Worm (Caenorhabditis elegans) whole organism, L4 larva: Measurements from ENCODE around the gene F13E6.2.
A peak's percentile ranks its signal among the peaks of the same experiment; 100 is the strongest.

Source experiments
- F10B5.3 ChIP-seq: sonication (generic microtip); optimal IDR thresholded peaks from 2 replicates; lab custom pipeline; 2016; ENCODE audit warnings: mild to moderate bottlenecking, missing genetic modification characterization, missing compliant biosample characterization
- F37D6.2 ChIP-seq: sonication (generic microtip); optimal IDR thresholded peaks from 2 replicates; lab custom pipeline; 2016; ENCODE audit warnings: mild to moderate bottlenecking, missing genetic modification characterization, missing compliant biosample characterization
- F44E2.7 ChIP-seq: fragments of 200-800 bp; sonication (Bioruptor generic); IDR thresholded peaks from 2 replicates; pipeline ENCODE4 v2.1.2; 2022; ENCODE audit warnings: missing genetic modification characterization, missing compliant biosample characterization
- F49E8.2 ChIP-seq: sonication (generic microtip); optimal IDR thresholded peaks from 2 replicates; lab custom pipeline; 2016; ENCODE audit warnings: missing compliant biosample characterization, mild to moderate bottlenecking, missing genetic modification characterization, borderline replicate concordance
- T26A8.4 ChIP-seq: fragments of 200-800 bp; sonication (Bioruptor generic); IDR thresholded peaks from 2 replicates; pipeline ENCODE4 v1.3.6; 2022; ENCODE audit warnings: missing genetic modification characterization, missing compliant biosample characterization
- ZK337.2 ChIP-seq: fragments of 200-800 bp; sonication (Bioruptor generic); IDR thresholded peaks from 2 replicates; pipeline ENCODE4 v1.3.6; 2022; ENCODE audit warnings: missing genetic modification reagents, missing genetic modification characterization, missing compliant biosample characterization
- aha-1 ChIP-seq: fragments of 150-350 bp; peaks from one replicate; lab custom pipeline; 2014; ENCODE audit warnings: missing biosample characterization, missing genetic modification characterization
- aly-2 ChIP-seq: sonication (generic microtip); optimal IDR thresholded peaks from 2 replicates; lab custom pipeline; 2018; ENCODE audit warnings: missing biosample characterization, missing genetic modification characterization
- arid-1 ChIP-seq: fragments of 200-800 bp; sonication (Bioruptor generic); conservative IDR thresholded peaks from 2 replicates; pipeline ENCODE4 v1.3.6; 2022; ENCODE audit warnings: missing genetic modification reagents, missing genetic modification characterization, missing compliant biosample characterization
- ceh-28 ChIP-seq: fragments of 150-350 bp; optimal IDR thresholded peaks from 2 replicates; lab custom pipeline; 2014; ENCODE audit warnings: missing biosample characterization, missing genetic modification reagents, missing genetic modification characterization
- ceh-32 ChIP-seq: sonication (generic microtip); optimal IDR thresholded peaks from 2 replicates; lab custom pipeline; 2016; ENCODE audit warnings: mild to moderate bottlenecking, missing genetic modification characterization, missing compliant biosample characterization; ENCODE audit not compliant: poor library complexity
- ctbp-1 ChIP-seq: fragments of 200-800 bp; sonication (Bioruptor generic); IDR thresholded peaks from 2 replicates; pipeline ENCODE4 v1.3.6; 2022; ENCODE audit warnings: missing genetic modification reagents, missing genetic modification characterization, missing compliant biosample characterization
- daf-12 ChIP-seq: fragments of 150-350 bp; optimal IDR thresholded peaks from 2 replicates; lab custom pipeline; 2014; ENCODE audit warnings: missing biosample characterization, missing genetic modification reagents, missing genetic modification characterization
- daf-8 ChIP-seq: fragments of 200-800 bp; sonication (Bioruptor generic); IDR thresholded peaks from 2 replicates; pipeline ENCODE4 v1.3.6; 2022; ENCODE audit warnings: missing genetic modification characterization, missing compliant biosample characterization
- dmd-6 ChIP-seq: fragments of 200-800 bp; sonication (Bioruptor generic); IDR thresholded peaks from 2 replicates; pipeline ENCODE4 v1.3.6; 2022; ENCODE audit warnings: missing genetic modification reagents, missing genetic modification characterization, missing compliant biosample characterization
- egl-43 ChIP-seq: fragments of 200-800 bp; sonication (Bioruptor generic); IDR thresholded peaks from 2 replicates; pipeline ENCODE4 v1.3.6; 2022; ENCODE audit warnings: missing genetic modification reagents, missing genetic modification characterization, missing compliant biosample characterization
- hif-1 ChIP-seq, 2 experiments: sonication (generic microtip); optimal IDR thresholded peaks; 2 replicates each; lab custom pipeline; 2016 to 2017; ENCODE audit warnings: missing compliant biosample characterization in 2 of 2, missing genetic modification characterization in 2 of 2, missing genetic modification reagents in 2 of 2, missing genotype in 2 of 2, mild to moderate bottlenecking in 1 of 2
- hlh-11 ChIP-seq: fragments of 200-800 bp; sonication (Bioruptor generic); optimal IDR thresholded peaks from 2 replicates; lab custom pipeline; 2018; ENCODE audit warnings: mild to moderate bottlenecking, missing genetic modification characterization, missing compliant biosample characterization
- hlh-30 ChIP-seq: sonication (generic microtip); optimal IDR thresholded peaks from 2 replicates; lab custom pipeline; 2017; ENCODE audit warnings: antibody characterized with exemption, mild to moderate bottlenecking, missing genetic modification characterization, missing compliant biosample characterization; ENCODE audit not compliant: insufficient read depth
- hmg-1.1 ChIP-seq: fragments of 200-800 bp; sonication (Bioruptor generic); IDR thresholded peaks from 2 replicates; pipeline ENCODE4 v1.3.6; 2022; ENCODE audit warnings: missing genetic modification reagents, missing genetic modification characterization, missing compliant biosample characterization
- lim-7 ChIP-seq: fragments of 200-800 bp; sonication (Bioruptor generic); IDR thresholded peaks from 2 replicates; pipeline ENCODE4 v1.3.6; 2022; ENCODE audit warnings: missing genetic modification characterization, missing compliant biosample characterization
- lin-1 ChIP-seq: fragments of 200-800 bp; sonication (Bioruptor generic); IDR thresholded peaks from 2 replicates; pipeline ENCODE4 v1.3.6; 2022; ENCODE audit warnings: missing genetic modification reagents, missing genetic modification characterization, missing compliant biosample characterization
- lin-13 ChIP-seq: fragments of 150-350 bp; optimal IDR thresholded peaks from 2 replicates; lab custom pipeline; 2014; ENCODE audit warnings: missing biosample characterization, missing genetic modification reagents, missing genetic modification characterization
- lin-15B ChIP-seq: fragments of 150-350 bp; sonication (generic microtip); optimal IDR thresholded peaks from 3 replicates; lab custom pipeline; 2014; ENCODE audit warnings: missing biosample characterization, missing genetic modification characterization
- lir-3 ChIP-seq: sonication (generic microtip); optimal IDR thresholded peaks from 2 replicates; lab custom pipeline; 2016; ENCODE audit warnings: mild to moderate bottlenecking, missing genetic modification characterization, missing compliant biosample characterization
- lsy-2 ChIP-seq, 2 experiments: fragments of 150-350 bp in 1 of 2; sonication (generic microtip) in 1 of 2; optimal IDR thresholded peaks; 2 replicates each; lab custom pipeline; 2014 to 2017; ENCODE audit warnings: missing biosample characterization in 2 of 2, missing genetic modification characterization in 2 of 2
- mdt-29 ChIP-seq: fragments of 200-800 bp; sonication (Bioruptor generic); IDR thresholded peaks from 2 replicates; pipeline ENCODE4 v1.3.6; 2022; ENCODE audit warnings: missing genetic modification reagents, missing genetic modification characterization, missing compliant biosample characterization
- mep-1 ChIP-seq: fragments of 150-350 bp; sonication (generic microtip); optimal IDR thresholded peaks from 3 replicates; lab custom pipeline; 2014; ENCODE audit warnings: missing biosample characterization, missing genetic modification characterization
- mes-2 ChIP-seq: sonication (generic microtip); optimal IDR thresholded peaks from 2 replicates; lab custom pipeline; 2016; ENCODE audit warnings: missing genotype, mild to moderate bottlenecking, missing genetic modification characterization, missing compliant biosample characterization; ENCODE audit not compliant: poor library complexity, severe bottlenecking
- mxl-3 ChIP-seq: fragments of 200-800 bp; sonication (Bioruptor generic); optimal IDR thresholded peaks from 2 replicates; lab custom pipeline; 2018; ENCODE audit warnings: mild to moderate bottlenecking, missing genetic modification characterization, missing compliant biosample characterization
- nhr-41 ChIP-seq: fragments of 200-800 bp; sonication (Bioruptor generic); IDR thresholded peaks from 2 replicates; pipeline ENCODE4 v1.3.6; 2022; ENCODE audit warnings: missing genetic modification reagents, missing genetic modification characterization, missing compliant biosample characterization
- nhr-42 ChIP-seq: fragments of 200-800 bp; sonication (Bioruptor generic); IDR thresholded peaks from 2 replicates; pipeline ENCODE4 v1.3.6; 2022; ENCODE audit warnings: missing genetic modification characterization, missing compliant biosample characterization
- nhr-48 ChIP-seq: sonication (generic microtip); optimal IDR thresholded peaks from 2 replicates; lab custom pipeline; 2016; ENCODE audit warnings: mild to moderate bottlenecking, missing genetic modification characterization, missing compliant biosample characterization
- nhr-6 ChIP-seq: fragments of 150-350 bp; optimal IDR thresholded peaks from 2 replicates; lab custom pipeline; 2014; ENCODE audit warnings: missing biosample characterization, missing genetic modification characterization
- php-3 ChIP-seq: fragments of 200-800 bp; sonication (Bioruptor generic); IDR thresholded peaks from 2 replicates; pipeline ENCODE4 v1.3.6; 2022; ENCODE audit warnings: missing genetic modification reagents, missing genetic modification characterization, missing compliant biosample characterization
- rbr-2 ChIP-seq: sonication (generic microtip); optimal IDR thresholded peaks from 2 replicates; lab custom pipeline; 2016; ENCODE audit warnings: missing genotype, missing genetic modification characterization, missing compliant biosample characterization
- skn-1 ChIP-seq: fragments of 150-350 bp; optimal IDR thresholded peaks from 2 replicates; lab custom pipeline; 2014; ENCODE audit warnings: missing biosample characterization, missing genetic modification characterization
- snpc-1.2 ChIP-seq: fragments of 200-800 bp; sonication (Bioruptor generic); IDR thresholded peaks from 2 replicates; pipeline ENCODE4 v1.3.6; 2022; ENCODE audit warnings: missing genetic modification reagents, missing genetic modification characterization, missing compliant biosample characterization
- spr-1 ChIP-seq: sonication (generic microtip); optimal IDR thresholded peaks from 2 replicates; lab custom pipeline; 2016; ENCODE audit warnings: mild to moderate bottlenecking, missing genetic modification characterization, missing compliant biosample characterization
- tag-97 ChIP-seq: fragments of 200-800 bp; sonication (Bioruptor generic); IDR thresholded peaks from 2 replicates; pipeline ENCODE4 v1.3.6; 2022; ENCODE audit warnings: missing genetic modification characterization, missing compliant biosample characterization
- tra-1 ChIP-seq: fragments of 200-800 bp; sonication (Bioruptor generic); IDR thresholded peaks from 2 replicates; pipeline ENCODE4 v1.3.6; 2022; ENCODE audit warnings: missing genetic modification reagents, missing genetic modification characterization, missing compliant biosample characterization
- vab-7 ChIP-seq: fragments of 200-800 bp; sonication (Bioruptor generic); IDR thresholded peaks from 2 replicates; pipeline ENCODE4 v1.3.6; 2022; ENCODE audit warnings: missing genetic modification reagents, missing genetic modification characterization, missing compliant biosample characterization
- zfp-2 ChIP-seq: sonication (generic microtip); optimal IDR thresholded peaks from 2 replicates; lab custom pipeline; 2016; ENCODE audit warnings: mild to moderate bottlenecking, missing genetic modification characterization, missing compliant biosample characterization
- zip-11 ChIP-seq: fragments of 200-800 bp; sonication (Bioruptor generic); IDR thresholded peaks from 2 replicates; pipeline ENCODE4 v1.3.6; 2022; ENCODE audit warnings: missing genetic modification characterization, missing compliant biosample characterization
- ztf-7 ChIP-seq: fragments of 150-350 bp; optimal IDR thresholded peaks from 2 replicates; lab custom pipeline; 2014; ENCODE audit warnings: missing biosample characterization, missing genetic modification characterization

F13E6.2 gene

ce11 chrX:10666871-10667270, 7.2 kb downstream of the F13E6.2 start (continued):
- TF ChIP-seq hlh-30 (tag; lab: Kevin White, UChicago) (peak; percentile 67), mes-2 (tag; lab: Kevin White, UChicago) (peak; percentile 55), snpc-1.2 (GFP tag; lab: Robert Waterston, UW) (peak; percentile 86), dmd-6 (GFP tag; lab: Robert Waterston, UW) (peak; percentile 66), hif-1 (tag; optimal IDR thresholded peaks at IDR 0.05; lab: Kevin White, UChicago) (peak in 1 of 2 experiments; percentile 25), zip-11 (0 out of 2 replicates have a peak, but pooled peaks have one; percentile 46), mdt-29 (GFP tag; lab: Robert Waterston, UW) (0 out of 2 replicates have a peak, but pooled peaks have one; percentile 19), nhr-48 (tag; lab: Kevin White, UChicago) (no peak), T26A8.4 (GFP tag; lab: Robert Waterston, UW) (no peak), egl-43 (GFP tag; lab: Robert Waterston, UW) (peak; percentile 75), vab-7 (GFP tag; lab: Robert Waterston, UW) (peak; percentile 75), lin-13 (GFP tag; lab: Kevin White, UChicago) (no peak), spr-1 (tag; lab: Kevin White, UChicago) (no peak), lin-1 (GFP tag; lab: Robert Waterston, UW) (no peak), lin-15B (tag; lab: Kevin White, UChicago) (no peak), aha-1 (tag; lab: Kevin White, UChicago) (peak; percentile 26), arid-1 (peak; percentile 64), F49E8.2 (no peak), ZK337.2 (GFP tag; lab: Robert Waterston, UW) (peak; percentile 58; the same call in 1 of the 2 replicates), F37D6.2 (tag; lab: Kevin White, UChicago) (no peak), ctbp-1 (GFP tag; lab: Robert Waterston, UW) (peak; percentile 62; the same call in 1 of the 2 replicates)
- TF ChIP-seq, all 104 proteins: peak for 35

ce11 chrX:10664759-10665158, 9.3 kb downstream of the F13E6.2 start:
- TF ChIP-seq ceh-28 (tag; lab: Kevin White, UChicago) (peak; percentile 83), lin-13 (GFP tag; lab: Kevin White, UChicago) (no peak), ceh-32 (tag; lab: Kevin White, UChicago) (no peak), nhr-42 (GFP tag; lab: Robert Waterston, UW) (no peak), dmd-6 (GFP tag; lab: Robert Waterston, UW) (no peak), hlh-30 (tag; lab: Kevin White, UChicago) (no peak), daf-8 (no peak)

- no peak for TF ChIP-seq tra-1 (GFP tag; lab: Robert Waterston, UW)
- TF ChIP-seq aha-1 (tag; lab: Kevin White, UChicago) = peak; percentile 90
- TF ChIP-seq zfp-2 = no peak
- no peak for TF ChIP-seq nhr-48 (tag; lab: Kevin White, UChicago)
- TF ChIP-seq ZK337.2 (GFP tag; lab: Robert Waterston, UW) = no peak
- TF ChIP-seq daf-8 = no peak
- TF ChIP-seq mep-1 (tag; lab: Kevin White, UChicago) = no peak
- no peak for TF ChIP-seq lir-3 (tag; lab: Kevin White, UChicago)
These were observed 14.6 kb downstream of the F13E6.2 start for ce11 chrX:10659508-10659907.

- TF ChIP-seq aha-1 (tag; lab: Kevin White, UChicago) = peak; percentile 91
- no peak for TF ChIP-seq skn-1 (tag; lab: Kevin White, UChicago)
- TF ChIP-seq lim-7 (GFP tag; lab: Robert Waterston, UW) = no peak
- TF ChIP-seq lin-1 (GFP tag; lab: Robert Waterston, UW) = no peak
- no peak for TF ChIP-seq F44E2.7 (GFP tag; lab: Robert Waterston, UW)
- no peak for TF ChIP-seq dmd-6 (GFP tag; lab: Robert Waterston, UW)
- peak; percentile 39; the same call in 1 of the 2 replicates for TF ChIP-seq php-3 (GFP tag; lab: Robert Waterston, UW)
- TF ChIP-seq mes-2 (tag; lab: Kevin White, UChicago) = peak; percentile 6
- 0 out of 2 replicates have a peak, but pooled peaks have one; percentile 32 for TF ChIP-seq hmg-1.1 (GFP tag; lab: Robert Waterston, UW)
- no peak for TF ChIP-seq aly-2
- TF ChIP-seq mxl-3 (GFP tag; lab: Kevin White, UChicago) = no peak
- no peak for TF ChIP-seq nhr-6 (tag; lab: Kevin White, UChicago)
- no peak for TF ChIP-seq daf-12 (tag; lab: Kevin White, UChicago)
- peak in 1 of 2 experiments; percentile 41 for TF ChIP-seq lsy-2 (tag; optimal IDR thresholded peaks at IDR 0.05; lab: Kevin White, UChicago)
- no peak for TF ChIP-seq ztf-7 (tag; lab: Kevin White, UChicago)
- TF ChIP-seq tag-97 (GFP tag; lab: Robert Waterston, UW) = no peak
- TF ChIP-seq ctbp-1 (GFP tag; lab: Robert Waterston, UW) = no peak
- no peak for TF ChIP-seq F10B5.3 (tag; lab: Kevin White, UChicago)
- TF ChIP-seq hlh-11 (tag; lab: Kevin White, UChicago) = peak; percentile 24
- TF ChIP-seq nhr-41 = no peak
- peak; percentile 61 for TF ChIP-seq rbr-2 (tag; lab: Kevin White, UChicago)
These were observed 17.5 kb downstream of the F13E6.2 start for ce11 chrX:10656604-10657003.
